Fruit fly (Drosophila melanogaster) whole organism, embryonic: ENCODE results near the gene vvl.
A peak's percentile ranks its signal among the peaks of the same experiment; 100 is the strongest.

ENCODE experiments used
- Ada2b ChIP-seq: fragments of 200-800 bp; sonication (Bioruptor generic); IDR thresholded peaks from 2 replicates; pipeline ENCODE4 v1.3.6; 2022; ENCODE audit warnings: missing biosample characterization, missing genetic modification characterization
- B-H1 ChIP-seq: fragments of 200-800 bp; sonication (Bioruptor generic); IDR thresholded peaks from 3 replicates; pipeline ENCODE4 v1.3.6; 2022; ENCODE audit warnings: missing biosample characterization, missing genetic modification characterization
- BEAF-32 ChIP-seq: fragments of 200-800 bp; sonication (Bioruptor generic); optimal IDR thresholded peaks from 3 replicates; lab custom pipeline; 2017; ENCODE audit warnings: missing biosample characterization, missing genetic modification characterization, mild to moderate bottlenecking, moderate library complexity, missing genetic modification reagents
- Bgb ChIP-seq: fragments of 200-800 bp; sonication (Bioruptor generic); IDR thresholded peaks from 2 replicates; pipeline ENCODE4 v1.3.6; 2022; ENCODE audit warnings: missing biosample characterization, missing genetic modification characterization; ENCODE audit not compliant: partially characterized antibody
- CG1024 ChIP-seq: fragments of 200-800 bp; sonication (Bioruptor generic); IDR thresholded peaks from 2 replicates; pipeline ENCODE4 v1.3.6; 2022; ENCODE audit warnings: missing biosample characterization, missing genetic modification characterization
- CG11723 ChIP-seq: fragments of 200-800 bp; sonication (Bioruptor generic); optimal IDR thresholded peaks from 2 replicates; lab custom pipeline; 2017; ENCODE audit warnings: missing biosample characterization, mild to moderate bottlenecking, missing genetic modification characterization
- CG13287 ChIP-seq: fragments of 200-800 bp; sonication (Bioruptor generic); IDR thresholded peaks from 2 replicates; pipeline ENCODE4 v1.3.6; 2022; ENCODE audit warnings: missing biosample characterization, missing genetic modification characterization; ENCODE audit not compliant: partially characterized antibody
- CG16779 ChIP-seq: fragments of 200-800 bp; sonication (Bioruptor generic); IDR thresholded peaks from 2 replicates; pipeline ENCODE4 v1.3.6; 2022; ENCODE audit warnings: missing biosample characterization, missing genetic modification characterization
- CG2199 ChIP-seq: fragments of 200-800 bp; sonication (Bioruptor generic); IDR thresholded peaks from 3 replicates; pipeline ENCODE4 v1.3.6; 2022; ENCODE audit warnings: missing biosample characterization, missing genetic modification characterization
- CG30403 ChIP-seq: fragments of 200-800 bp; sonication (Bioruptor generic); optimal IDR thresholded peaks from 3 replicates; lab custom pipeline; 2016; ENCODE audit warnings: missing biosample characterization, missing genetic modification characterization
- CG31388 ChIP-seq: fragments of 200-800 bp; sonication (Bioruptor generic); optimal IDR thresholded peaks from 2 replicates; lab custom pipeline; 2016; ENCODE audit warnings: missing biosample characterization, missing genetic modification characterization
- CG32532 ChIP-seq: fragments of 200-800 bp; sonication (Bioruptor generic); IDR thresholded peaks from 2 replicates; pipeline ENCODE4 v1.3.6; 2022; ENCODE audit warnings: missing biosample characterization, missing genetic modification characterization
- CG32772 ChIP-seq: fragments of 200-800 bp; sonication (Bioruptor generic); IDR thresholded peaks from 2 replicates; pipeline ENCODE4 v1.3.6; 2022; ENCODE audit warnings: missing biosample characterization, missing genetic modification characterization
- CG3726 ChIP-seq: fragments of 200-800 bp; sonication (Bioruptor generic); IDR thresholded peaks from 3 replicates; pipeline ENCODE4, ENCODE4 v1.3.6; 2022; ENCODE audit warnings: missing biosample characterization, missing genetic modification characterization
- CG4282 ChIP-seq: fragments of 200-800 bp; sonication (Bioruptor generic); optimal IDR thresholded peaks from 2 replicates; lab custom pipeline; 2016; ENCODE audit warnings: missing biosample characterization, missing genetic modification characterization
- CG4617 ChIP-seq: fragments of 200-800 bp; sonication (Bioruptor generic); optimal IDR thresholded peaks from 3 replicates; lab custom pipeline; 2016; ENCODE audit warnings: missing biosample characterization, missing genetic modification characterization, borderline replicate concordance
- CG4820 ChIP-seq: fragments of 200-800 bp; sonication (Bioruptor generic); optimal IDR thresholded peaks from 3 replicates; lab custom pipeline; 2016; ENCODE audit warnings: missing biosample characterization, missing genetic modification characterization
- CG4854 ChIP-seq: fragments of 200-800 bp; sonication (Bioruptor generic); optimal IDR thresholded peaks from 2 replicates; lab custom pipeline; 2016; ENCODE audit warnings: missing biosample characterization, missing genetic modification characterization, inconsistent platforms
- CG7928 ChIP-seq: fragments of 200-800 bp; sonication (Bioruptor generic); optimal IDR thresholded peaks from 2 replicates; lab custom pipeline; 2017; ENCODE audit warnings: missing biosample characterization, mild to moderate bottlenecking, missing genetic modification characterization
- CG7963 ChIP-seq: fragments of 200-800 bp; sonication (Bioruptor generic); IDR thresholded peaks from 3 replicates; pipeline ENCODE4 v1.3.6; 2022; ENCODE audit warnings: missing biosample characterization, missing genetic modification characterization; ENCODE audit not compliant: partially characterized antibody
- CG7987 ChIP-seq: fragments of 200-800 bp; sonication (Bioruptor generic); optimal IDR thresholded peaks from 2 replicates; lab custom pipeline; 2018; ENCODE audit warnings: missing biosample characterization, mild to moderate bottlenecking, missing genetic modification characterization, moderate library complexity
- CG8765 ChIP-seq: fragments of 200-800 bp; sonication (Bioruptor generic); IDR thresholded peaks from 2 replicates; pipeline ENCODE4 v1.3.6; 2022; ENCODE audit warnings: missing biosample characterization, missing genetic modification characterization
- CG9609 ChIP-seq: fragments of 200-800 bp; sonication (Bioruptor generic); optimal IDR thresholded peaks from 3 replicates; lab custom pipeline; 2016; ENCODE audit warnings: missing biosample characterization, missing genetic modification characterization
- CG9876 ChIP-seq: fragments of 200-800 bp; sonication (Bioruptor generic); optimal IDR thresholded peaks from 2 replicates; lab custom pipeline; 2016; ENCODE audit warnings: missing biosample characterization, missing genetic modification characterization
- D ChIP-seq, 2 experiments: fragments of 200-800 bp in 1 of 2; fragments of >200 bp in 1 of 2; sonication (Bioruptor generic) in 1 of 2; optimal IDR thresholded peaks; 2 replicates in 1 of 2; 3 replicates in 1 of 2; lab custom pipeline; 2017; ENCODE audit warnings: mild to moderate bottlenecking in 1 of 2, missing biosample characterization in 1 of 2, missing genetic modification characterization in 1 of 2, missing genetic modification reagents in 1 of 2
- Ets97D ChIP-seq: fragments of 200-800 bp; sonication (Bioruptor generic); optimal IDR thresholded peaks from 3 replicates; lab custom pipeline; 2016; ENCODE audit warnings: missing biosample characterization, missing genetic modification characterization
- HHEX ChIP-seq: fragments of 200-800 bp; sonication (Bioruptor generic); optimal IDR thresholded peaks from 3 replicates; lab custom pipeline; 2017; ENCODE audit warnings: missing biosample characterization, mild to moderate bottlenecking, missing genetic modification characterization, missing genetic modification reagents
- HLH54F ChIP-seq: fragments of 200-800 bp; sonication (Bioruptor generic); optimal IDR thresholded peaks from 3 replicates; lab custom pipeline; 2016; ENCODE audit warnings: missing biosample characterization, missing genetic modification characterization
- NFAT ChIP-seq: fragments of 200-800 bp; sonication (Bioruptor generic); IDR thresholded peaks from 2 replicates; pipeline ENCODE4 v1.3.6; 2022; ENCODE audit warnings: missing biosample characterization, missing genetic modification characterization
- Nf-YA ChIP-seq: fragments of 200-800 bp; sonication (Bioruptor generic); IDR thresholded peaks from 2 replicates; pipeline ENCODE4 v1.3.6; 2022; ENCODE audit warnings: missing biosample characterization, missing genetic modification characterization
- Rfx ChIP-seq: fragments of 200-800 bp; sonication (Bioruptor generic); IDR thresholded peaks from 2 replicates; pipeline ENCODE4 v1.3.6; 2022; ENCODE audit warnings: missing biosample characterization, missing genetic modification characterization
- Sry-β ChIP-seq: fragments of 200-800 bp; sonication (Bioruptor generic); optimal IDR thresholded peaks from 2 replicates; lab custom pipeline; 2018; ENCODE audit warnings: missing biosample characterization, mild to moderate bottlenecking, missing genetic modification characterization, moderate library complexity
- aop ChIP-seq: fragments of 200-800 bp; sonication (Bioruptor generic); IDR thresholded peaks from 2 replicates; pipeline ENCODE4 v1.3.6; 2022; ENCODE audit warnings: missing biosample characterization, missing genetic modification characterization
- cas ChIP-seq: fragments of 200-800 bp; sonication (Bioruptor generic); IDR thresholded peaks from 2 replicates; pipeline ENCODE4 v1.3.6; 2022; ENCODE audit warnings: missing biosample characterization, missing genetic modification characterization
- caup ChIP-seq: fragments of 200-800 bp; sonication (Bioruptor generic); optimal IDR thresholded peaks from 3 replicates; lab custom pipeline; 2017; ENCODE audit warnings: missing biosample characterization, mild to moderate bottlenecking, missing genetic modification characterization, moderate library complexity; ENCODE audit not compliant: severe bottlenecking
- chif ChIP-seq, 2 experiments: fragments of 200-800 bp; sonication (Bioruptor generic); optimal IDR thresholded peaks; 3 replicates each; lab custom pipeline; 2016; ENCODE audit warnings: missing biosample characterization in 2 of 2, missing genetic modification characterization in 2 of 2
- crp ChIP-seq, 2 experiments: fragments of 200-800 bp; sonication (Bioruptor generic); optimal IDR thresholded peaks; 2 replicates in 1 of 2; 3 replicates in 1 of 2; lab custom pipeline; 2017; ENCODE audit warnings: missing biosample characterization in 2 of 2, missing genetic modification characterization in 2 of 2, mild to moderate bottlenecking in 1 of 2, moderate library complexity in 1 of 2
- dati ChIP-seq: fragments of 200-800 bp; sonication (Bioruptor generic); IDR thresholded peaks from 2 replicates; pipeline ENCODE4 v1.3.6; 2022; ENCODE audit warnings: missing biosample characterization, missing genetic modification characterization
- en ChIP-seq: fragments of 200-800 bp; sonication (Bioruptor generic); optimal IDR thresholded peaks from 2 replicates; lab custom pipeline; 2016; ENCODE audit warnings: missing biosample characterization, missing genetic modification characterization
- ftz-f1 ChIP-seq: fragments of 200-800 bp; sonication (Bioruptor generic); optimal IDR thresholded peaks from 2 replicates; lab custom pipeline; 2016; ENCODE audit warnings: missing biosample characterization, missing genetic modification characterization
- pan ChIP-seq, 4 experiments: fragments of >200 bp in 3 of 4; fragments of 200-800 bp in 1 of 4; sonication (Bioruptor generic) in 1 of 4; optimal IDR thresholded peaks in 3 of 4; IDR thresholded peaks in 1 of 4; 2 replicates each; pipeline versions ENCODE4 v1.3.6 to Lab custom; 2017 to 2022; ENCODE audit warnings: missing biosample characterization in 2 of 4, missing genetic modification characterization in 2 of 4, mixed read lengths in 1 of 4
- pita ChIP-seq: fragments of 200-800 bp; sonication (Bioruptor generic); optimal IDR thresholded peaks from 2 replicates; lab custom pipeline; 2017; ENCODE audit warnings: missing biosample characterization, mild to moderate bottlenecking, missing genetic modification characterization
- pnt ChIP-seq: fragments of 200-800 bp; sonication (Bioruptor generic); optimal IDR thresholded peaks from 3 replicates; lab custom pipeline; 2016; ENCODE audit warnings: missing biosample characterization, missing genetic modification characterization
- psq ChIP-seq: fragments of 200-800 bp; sonication (Bioruptor generic); optimal IDR thresholded peaks from 2 replicates; lab custom pipeline; 2017; ENCODE audit warnings: missing biosample characterization, missing genetic modification characterization
- tgo ChIP-seq: fragments of 200-800 bp; sonication (Bioruptor generic); IDR thresholded peaks from 3 replicates; pipeline ENCODE4 v1.3.6; 2022; ENCODE audit warnings: missing biosample characterization, missing genetic modification characterization
- twi ChIP-seq: fragments of 200-800 bp; optimal IDR thresholded peaks from 2 replicates; lab custom pipeline; 2019; ENCODE audit warnings: missing biosample characterization, mild to moderate bottlenecking, missing genetic modification characterization, moderate library complexity
- usp ChIP-seq: fragments of >200 bp; optimal IDR thresholded peaks from 2 replicates; lab custom pipeline; 2017; ENCODE audit warnings: missing biosample characterization, missing genetic modification characterization
- zf30C ChIP-seq: fragments of 200-800 bp; sonication (Bioruptor generic); optimal IDR thresholded peaks from 3 replicates; lab custom pipeline; 2018; ENCODE audit warnings: missing biosample characterization, mild to moderate bottlenecking, missing genetic modification characterization

vvl gene

dm6 chr3L:6823785-6824473 lies 34.0 kb downstream of the vvl start (continued):
- TF ChIP-seq pan (optimal IDR thresholded peaks at IDR 0.05; lab: Kevin White, UChicago), result no peak
- peak in 1 of 2 experiments; percentile 83 for TF ChIP-seq pan (GFP tag; optimal IDR thresholded peaks at IDR 0.05 in 1 of 2, IDR thresholded peaks at IDR 0.05 in 1 of 2)
- no peak for TF ChIP-seq Bgb (GFP tag; lab: Robert Waterston, UW)
- no peak for TF ChIP-seq CG9876 (GFP tag; lab: Kevin White, UChicago)
- no peak for TF ChIP-seq pnt
- TF ChIP-seq Rfx (GFP tag; lab: Robert Waterston, UW), result peak; percentile 86
- no peak for TF ChIP-seq Sry-β (GFP tag; lab: Kevin White, UChicago)
- peak; percentile 53 for TF ChIP-seq dati (GFP tag; lab: Robert Waterston, UW)
- TF ChIP-seq en, result no peak
- no peak for TF ChIP-seq Ets97D (GFP tag; lab: Kevin White, UChicago)
- TF ChIP-seq zf30C (GFP tag; lab: Kevin White, UChicago), result peak; percentile 81
- peak; percentile 73; the same call in 2 of the 3 replicates for TF ChIP-seq CG3726 (GFP tag; lab: Robert Waterston, UW)
- TF ChIP-seq cas (GFP tag; lab: Robert Waterston, UW), result peak; percentile 53; the same call in 1 of the 2 replicates
- TF ChIP-seq NFAT (GFP tag; lab: Robert Waterston, UW), result peak; percentile 39; the same call in 1 of the 2 replicates
- TF ChIP-seq caup (GFP tag; lab: Kevin White, UChicago), result peak; percentile 52
- no peak for TF ChIP-seq CG9609 (GFP tag; lab: Kevin White, UChicago)
- TF ChIP-seq twi (tag; lab: Kevin White, UChicago), result peak; percentile 79
- TF ChIP-seq CG1024 (GFP tag; lab: Robert Waterston, UW), result peak; percentile 72
- TF ChIP-seq CG32772 (GFP tag; lab: Robert Waterston, UW), result peak; percentile 87
- TF ChIP-seq ftz-f1, result no peak
- TF ChIP-seq Ada2b (GFP tag; lab: Robert Waterston, UW), result peak; percentile 91
- TF ChIP-seq CG8765 (GFP tag; lab: Robert Waterston, UW), result peak; percentile 70
- no peak for TF ChIP-seq CG4282
- peak; percentile 90 for TF ChIP-seq tgo
- TF ChIP-seq CG11723 (GFP tag; lab: Kevin White, UChicago), result peak; percentile 57
- peak; percentile 29 for TF ChIP-seq CG4617 (GFP tag; lab: Kevin White, UChicago)
- TF ChIP-seq usp, result no peak
- peak; percentile 68; the same call in 2 of the 3 replicates for TF ChIP-seq B-H1
- TF ChIP-seq D (optimal IDR thresholded peaks at IDR 0.05; lab: Kevin White, UChicago), result no peak
- peak; percentile 82 for TF ChIP-seq D (GFP tag; optimal IDR thresholded peaks at IDR 0.05; lab: Kevin White, UChicago)
- TF ChIP-seq aop, result no peak
- TF ChIP-seq psq (GFP tag; lab: Kevin White, UChicago), result peak; percentile 45
- TF ChIP-seq HLH54F (GFP tag; lab: Kevin White, UChicago), result no peak
- peak; percentile 22 for TF ChIP-seq CG31388 (GFP tag; lab: Kevin White, UChicago)
- TF ChIP-seq crp (GFP tag; optimal IDR thresholded peaks at IDR 0.05; lab: Kevin White, UChicago), result peak in 1 of 2 experiments; percentile 6
- peak; percentile 82 for TF ChIP-seq CG30403 (GFP tag; lab: Kevin White, UChicago)
- TF ChIP-seq CG7987 (GFP tag; lab: Kevin White, UChicago), result no peak
- TF ChIP-seq HHEX (GFP tag; lab: Kevin White, UChicago), result peak; percentile 74
- TF ChIP-seq BEAF-32, result no peak
- TF ChIP-seq CG32532, result peak; percentile 88
- no peak for TF ChIP-seq CG7963 (GFP tag; lab: Robert Waterston, UW)
- peak; percentile 11 for TF ChIP-seq CG4854 (GFP tag; lab: Kevin White, UChicago)
- peak; percentile 95 for TF ChIP-seq CG2199 (GFP tag; lab: Robert Waterston, UW)
- TF ChIP-seq pita (GFP tag; lab: Kevin White, UChicago), result no peak
- no peak for TF ChIP-seq CG7928 (GFP tag; lab: Kevin White, UChicago)
- TF ChIP-seq CG13287 (GFP tag; lab: Robert Waterston, UW), result 0 out of 2 replicates have a peak, but pooled peaks have one; percentile 8
- TF ChIP-seq Nf-YA (GFP tag; lab: Robert Waterston, UW), result peak; percentile 66
- TF ChIP-seq chif (GFP tag; optimal IDR thresholded peaks at IDR 0.05; lab: Kevin White, UChicago), result peak; percentile 22 to 27
- TF ChIP-seq CG4820, result peak; percentile 78
- TF ChIP-seq CG16779, result no peak
